Fruit fly (Drosophila melanogaster) whole organism, embryonic: ENCODE data around the gene Pld3.

ENCODE experiments used
- Awh ChIP-seq: fragments of 200-800 bp; sonication (Bioruptor generic); IDR thresholded peaks from 2 replicates; pipeline ENCODE4, ENCODE4 v1.3.6; 2022; ENCODE audit warnings: missing biosample characterization, missing genetic modification characterization
- B-H1 ChIP-seq: fragments of 200-800 bp; sonication (Bioruptor generic); IDR thresholded peaks from 3 replicates; pipeline ENCODE4 v1.3.6; 2022; ENCODE audit warnings: missing biosample characterization, missing genetic modification characterization
- CG10959 ChIP-seq: fragments of 200-800 bp; sonication (Bioruptor generic); IDR thresholded peaks from 2 replicates; pipeline ENCODE4 v1.3.6; 2022; ENCODE audit warnings: missing biosample characterization, missing genetic modification characterization
- CG11456 ChIP-seq: fragments of 200-800 bp; sonication (Bioruptor generic); IDR thresholded peaks from 3 replicates; pipeline ENCODE4 v1.3.6; 2022; ENCODE audit warnings: missing biosample characterization, missing genetic modification characterization
- CG12071 ChIP-seq: fragments of 200-800 bp; sonication (Bioruptor generic); optimal IDR thresholded peaks from 3 replicates; lab custom pipeline; 2018; ENCODE audit warnings: missing biosample characterization, mild to moderate bottlenecking, missing genetic modification characterization
- CG12104 ChIP-seq: fragments of 200-800 bp; sonication (Bioruptor generic); optimal IDR thresholded peaks from 3 replicates; lab custom pipeline; 2016; ENCODE audit warnings: missing biosample characterization, missing genetic modification characterization
- CG12155 ChIP-seq: fragments of 200-800 bp; sonication (Bioruptor generic); optimal IDR thresholded peaks from 3 replicates; lab custom pipeline; 2016; ENCODE audit warnings: missing biosample characterization, missing genetic modification characterization
- CG12769 ChIP-seq: fragments of 200-800 bp; sonication (Bioruptor generic); optimal IDR thresholded peaks from 2 replicates; lab custom pipeline; 2019; ENCODE audit warnings: missing biosample characterization, mild to moderate bottlenecking, missing genetic modification characterization, moderate library complexity
- CG13123 ChIP-seq: fragments of 200-800 bp; sonication (Bioruptor generic); optimal IDR thresholded peaks from 2 replicates; lab custom pipeline; 2016; ENCODE audit warnings: missing biosample characterization, missing genetic modification characterization
- CG13296 ChIP-seq: fragments of 200-800 bp; sonication (Bioruptor generic); optimal IDR thresholded peaks from 3 replicates; lab custom pipeline; 2018; ENCODE audit warnings: missing biosample characterization, mild to moderate bottlenecking, missing genetic modification characterization
- CG13894 ChIP-seq: fragments of 200-800 bp; sonication (Bioruptor generic); optimal IDR thresholded peaks from 3 replicates; lab custom pipeline; 2018; ENCODE audit warnings: missing biosample characterization, mild to moderate bottlenecking, missing genetic modification characterization, moderate library complexity
- CG14014 ChIP-seq: fragments of 200-800 bp; sonication (Bioruptor generic); IDR thresholded peaks from 2 replicates; pipeline ENCODE4 v1.3.6; 2022; ENCODE audit warnings: missing biosample characterization, missing genetic modification characterization
- CG15011 ChIP-seq: fragments of 200-800 bp; sonication (Bioruptor generic); optimal IDR thresholded peaks from 3 replicates; lab custom pipeline; 2018; ENCODE audit warnings: missing biosample characterization, mild to moderate bottlenecking, missing genetic modification characterization
- CG17328 ChIP-seq: fragments of 200-800 bp; sonication (Bioruptor generic); IDR thresholded peaks from 2 replicates; pipeline ENCODE4 v1.3.6; 2022; ENCODE audit warnings: missing biosample characterization, missing genetic modification characterization
- CG3065 ChIP-seq: fragments of 200-800 bp; sonication (Bioruptor generic); optimal IDR thresholded peaks from 2 replicates; lab custom pipeline; 2016; ENCODE audit warnings: missing biosample characterization, missing genetic modification characterization
- CG32767 ChIP-seq: fragments of 200-800 bp; sonication (Bioruptor generic); IDR thresholded peaks from 2 replicates; pipeline ENCODE4 v1.3.6; 2022; ENCODE audit warnings: missing biosample characterization, missing genetic modification characterization
- CG3847 ChIP-seq: fragments of 200-800 bp; sonication (Bioruptor generic); IDR thresholded peaks from 2 replicates; pipeline ENCODE4 v1.3.6; 2022; ENCODE audit warnings: missing biosample characterization, missing genetic modification characterization
- CG6175 ChIP-seq: fragments of 200-800 bp; sonication (Bioruptor generic); IDR thresholded peaks from 3 replicates; pipeline ENCODE4 v1.3.6; 2022; ENCODE audit warnings: missing biosample characterization, missing genetic modification characterization
- CG8089 ChIP-seq: fragments of 200-800 bp; sonication (Bioruptor generic); optimal IDR thresholded peaks from 3 replicates; lab custom pipeline; 2016; ENCODE audit warnings: missing biosample characterization, missing genetic modification characterization
- Chrac-16 ChIP-seq: fragments of 200-800 bp; sonication (Bioruptor generic); optimal IDR thresholded peaks from 3 replicates; lab custom pipeline; 2016; ENCODE audit warnings: missing biosample characterization, missing genetic modification characterization
- Dek ChIP-seq: fragments of 200-800 bp; sonication (Bioruptor generic); optimal IDR thresholded peaks from 3 replicates; lab custom pipeline; 2019; ENCODE audit warnings: missing biosample characterization, mild to moderate bottlenecking, missing genetic modification characterization, moderate library complexity
- Dip2 ChIP-seq: fragments of 200-800 bp; sonication (Bioruptor generic); IDR thresholded peaks from 2 replicates; pipeline ENCODE4 v1.3.6; 2022; ENCODE audit warnings: missing biosample characterization, missing genetic modification characterization
- Dip3 ChIP-seq: fragments of 200-800 bp; sonication (Bioruptor generic); optimal IDR thresholded peaks from 3 replicates; lab custom pipeline; 2016; ENCODE audit warnings: missing biosample characterization, missing genetic modification characterization
- Doc2 ChIP-seq: fragments of 200-800 bp; sonication (Bioruptor generic); IDR thresholded peaks from 2 replicates; pipeline ENCODE4 v1.3.6; 2022; ENCODE audit warnings: missing biosample characterization, missing genetic modification characterization
- H15 ChIP-seq: fragments of 200-800 bp; sonication (Bioruptor generic); IDR thresholded peaks from 3 replicates; pipeline ENCODE4 v1.3.6; 2022; ENCODE audit warnings: missing biosample characterization, missing genetic modification characterization
- HmgD ChIP-seq: fragments of 200-800 bp; sonication (Bioruptor generic); optimal IDR thresholded peaks from 3 replicates; lab custom pipeline; 2016; ENCODE audit warnings: missing biosample characterization, missing genetic modification characterization
- Hr3 ChIP-seq: fragments of 200-800 bp; sonication (Bioruptor generic); optimal IDR thresholded peaks from 3 replicates; lab custom pipeline; 2016; ENCODE audit warnings: missing biosample characterization, missing genetic modification characterization
- Lpt ChIP-seq: fragments of >200 bp; optimal IDR thresholded peaks from 2 replicates; lab custom pipeline; 2018; ENCODE audit warnings: missing biosample characterization, missing genetic modification characterization
- Mad ChIP-seq: fragments of 200-800 bp; sonication (Bioruptor generic); optimal IDR thresholded peaks from 2 replicates; lab custom pipeline; 2016; ENCODE audit warnings: missing biosample characterization, missing genetic modification characterization
- Myb ChIP-seq: fragments of 200-800 bp; sonication (Bioruptor generic); optimal IDR thresholded peaks from 2 replicates; lab custom pipeline; 2016; ENCODE audit warnings: missing biosample characterization, missing genetic modification characterization
- Rx ChIP-seq: fragments of 200-800 bp; sonication (Bioruptor generic); IDR thresholded peaks from 2 replicates; pipeline ENCODE4 v1.3.6; 2022; ENCODE audit warnings: missing biosample characterization, missing genetic modification characterization
- amos ChIP-seq: fragments of 200-800 bp; sonication (Bioruptor generic); IDR thresholded peaks from 2 replicates; pipeline ENCODE4 v1.3.6; 2022; ENCODE audit warnings: missing biosample characterization, missing genetic modification characterization; ENCODE audit not compliant: partially characterized antibody
- aop ChIP-seq: fragments of 200-800 bp; sonication (Bioruptor generic); IDR thresholded peaks from 2 replicates; pipeline ENCODE4 v1.3.6; 2022; ENCODE audit warnings: missing biosample characterization, missing genetic modification characterization
- btn ChIP-seq: fragments of 200-800 bp; sonication (Bioruptor generic); optimal IDR thresholded peaks from 2 replicates; lab custom pipeline; 2016; ENCODE audit warnings: missing biosample characterization, missing genetic modification characterization
- cas ChIP-seq: fragments of 200-800 bp; sonication (Bioruptor generic); IDR thresholded peaks from 2 replicates; pipeline ENCODE4 v1.3.6; 2022; ENCODE audit warnings: missing biosample characterization, missing genetic modification characterization
- chif ChIP-seq, 2 experiments: fragments of 200-800 bp; sonication (Bioruptor generic); optimal IDR thresholded peaks; 3 replicates each; lab custom pipeline; 2016; ENCODE audit warnings: missing biosample characterization in 2 of 2, missing genetic modification characterization in 2 of 2
- danr ChIP-seq: fragments of 200-800 bp; sonication (Bioruptor generic); IDR thresholded peaks from 2 replicates; pipeline ENCODE4 v1.3.6; 2022; ENCODE audit warnings: missing biosample characterization, missing genetic modification characterization
- dmrt11E ChIP-seq: fragments of 200-800 bp; sonication (Bioruptor generic); optimal IDR thresholded peaks from 3 replicates; lab custom pipeline; 2018; ENCODE audit warnings: missing biosample characterization, mild to moderate bottlenecking, missing genetic modification characterization, moderate library complexity
- ems ChIP-seq: fragments of 200-800 bp; sonication (Bioruptor generic); optimal IDR thresholded peaks from 3 replicates; lab custom pipeline; 2016; ENCODE audit warnings: missing biosample characterization, missing genetic modification characterization
- fd64A ChIP-seq: fragments of 200-800 bp; sonication (Bioruptor generic); optimal IDR thresholded peaks from 3 replicates; lab custom pipeline; 2018; ENCODE audit warnings: missing biosample characterization, mild to moderate bottlenecking, missing genetic modification characterization
- fd96Cb ChIP-seq: fragments of 200-800 bp; sonication (Bioruptor generic); optimal IDR thresholded peaks from 2 replicates; lab custom pipeline; 2018; ENCODE audit warnings: missing biosample characterization, mild to moderate bottlenecking, missing genetic modification characterization, moderate library complexity
- gcm2 ChIP-seq: fragments of 200-800 bp; sonication (Bioruptor generic); optimal IDR thresholded peaks from 2 replicates; lab custom pipeline; 2016; ENCODE audit warnings: missing biosample characterization, missing genetic modification characterization
- grau ChIP-seq: fragments of 200-800 bp; optimal IDR thresholded peaks from 3 replicates; lab custom pipeline; 2019; ENCODE audit warnings: missing biosample characterization, mild to moderate bottlenecking, missing genetic modification characterization, moderate library complexity
- gsb-n ChIP-seq: fragments of 200-800 bp; sonication (Bioruptor generic); optimal IDR thresholded peaks from 3 replicates; lab custom pipeline; 2018; ENCODE audit warnings: missing biosample characterization, mild to moderate bottlenecking, missing genetic modification characterization
- ham ChIP-seq: fragments of 200-800 bp; sonication (Bioruptor generic); IDR thresholded peaks from 2 replicates; pipeline ENCODE4 v1.3.6; 2022; ENCODE audit warnings: missing biosample characterization, missing genetic modification characterization
- hb ChIP-seq: fragments of 200-800 bp; sonication (Bioruptor generic); IDR thresholded peaks from 3 replicates; pipeline ENCODE4 v1.3.6; 2022; ENCODE audit warnings: missing biosample characterization, missing genetic modification characterization; ENCODE audit not compliant: partially characterized antibody
- hth ChIP-seq: fragments of >200 bp; optimal IDR thresholded peaks from 2 replicates; lab custom pipeline; 2017; ENCODE audit warnings: inconsistent platforms
- klu ChIP-seq: fragments of 200-800 bp; sonication (Bioruptor generic); IDR thresholded peaks from 2 replicates; pipeline ENCODE4 v1.3.6; 2022; ENCODE audit warnings: missing biosample characterization, missing genetic modification characterization
- lilli ChIP-seq: fragments of 200-800 bp; sonication (Bioruptor generic); optimal IDR thresholded peaks from 3 replicates; lab custom pipeline; 2016; ENCODE audit warnings: missing biosample characterization, missing genetic modification characterization
- p53 ChIP-seq: fragments of 200-800 bp; sonication (Bioruptor generic); optimal IDR thresholded peaks from 2 replicates; lab custom pipeline; 2016; ENCODE audit warnings: missing biosample characterization, missing genetic modification characterization
- salm ChIP-seq: fragments of 200-800 bp; sonication (Bioruptor generic); optimal IDR thresholded peaks from 2 replicates; lab custom pipeline; 2018; ENCODE audit warnings: missing biosample characterization, mild to moderate bottlenecking, missing genetic modification characterization
- sd ChIP-seq: fragments of 200-800 bp; sonication (Bioruptor generic); optimal IDR thresholded peaks from 3 replicates; lab custom pipeline; 2018; ENCODE audit warnings: missing biosample characterization, mild to moderate bottlenecking, missing genetic modification characterization, moderate library complexity
- tap ChIP-seq: fragments of 200-800 bp; optimal IDR thresholded peaks from 3 replicates; lab custom pipeline; 2019; ENCODE audit warnings: missing biosample characterization, mild to moderate bottlenecking, missing genetic modification characterization, moderate library complexity

Gene Pld3

dm6 chr2L:21158554-21158953 is at the start of gene Pld3, which contains the start of gene Coq3 (continued):
- TF ChIP-seq fd96Cb (peak; percentile 76), Dip3 (peak; percentile 72), Lpt (GFP tag; lab: Kevin White, UChicago) (no peak), CG3847 (GFP tag; lab: Robert Waterston, UW) (peak; percentile 65), Hr3 (GFP tag; lab: Kevin White, UChicago) (peak; percentile 74), sd (no peak), CG32767 (GFP tag; lab: Robert Waterston, UW) (peak; percentile 58; the same call in 1 of the 2 replicates), p53 (GFP tag; lab: Kevin White, UChicago) (no peak), B-H1 (GFP tag; lab: Robert Waterston, UW) (peak; percentile 61; the same call in 2 of the 3 replicates), CG17328 (GFP tag; lab: Robert Waterston, UW) (peak; percentile 76), gsb-n (tag; lab: Kevin White, UChicago) (peak; percentile 61), lilli (GFP tag; lab: Kevin White, UChicago) (peak; percentile 92), CG3065 (GFP tag; lab: Kevin White, UChicago) (peak; percentile 52), CG6175 (GFP tag; lab: Robert Waterston, UW) (no peak), gcm2 (GFP tag; lab: Kevin White, UChicago) (no peak), HmgD (GFP tag; lab: Kevin White, UChicago) (no peak), btn (GFP tag; lab: Kevin White, UChicago) (no peak), fd64A (peak; percentile 4), hb (GFP tag; lab: Robert Waterston, UW) (no peak), CG13123 (GFP tag; lab: Kevin White, UChicago) (peak; percentile 57), Myb (peak; percentile 14), Awh (GFP tag; lab: Robert Waterston, UW) (peak; percentile 69), salm (tag; lab: Kevin White, UChicago) (peak; percentile 50), amos (GFP tag; lab: Robert Waterston, UW) (no peak), CG10959 (GFP tag; lab: Robert Waterston, UW) (peak; percentile 46), CG12769 (tag; lab: Kevin White, UChicago) (peak; percentile 79), Dek (peak; percentile 73), Rx (GFP tag; lab: Robert Waterston, UW) (no peak; the same call in none of the 2 replicates), Chrac-16 (peak; percentile 76), CG13894 (tag; lab: Kevin White, UChicago) (peak; percentile 82), grau (tag; lab: Kevin White, UChicago) (peak; percentile 83), CG14014 (GFP tag; lab: Robert Waterston, UW) (peak; percentile 81), CG15011 (GFP tag; lab: Kevin White, UChicago) (no peak), ems (GFP tag; lab: Kevin White, UChicago) (peak; percentile 71), CG13296 (peak; percentile 83), Doc2 (GFP tag; lab: Robert Waterston, UW) (no peak), CG11456 (peak; percentile 85), tap (tag; lab: Kevin White, UChicago) (peak; percentile 72), CG12071 (GFP tag; lab: Kevin White, UChicago) (peak; percentile 64), ham (GFP tag; lab: Robert Waterston, UW) (no peak), CG8089 (GFP tag; lab: Kevin White, UChicago) (peak; percentile 39), klu (GFP tag; lab: Robert Waterston, UW) (peak; percentile 44; the same call in 1 of the 2 replicates), chif (GFP tag; optimal IDR thresholded peaks at IDR 0.05; lab: Kevin White, UChicago) (peak; percentile 49 to 60), H15 (peak; percentile 70; the same call in 2 of the 3 replicates), aop (GFP tag; lab: Robert Waterston, UW) (peak; percentile 63; the same call in 1 of the 2 replicates), CG12104 (peak; percentile 54), Dip2 (no peak), Mad (GFP tag; lab: Kevin White, UChicago) (peak; percentile 80), CG12155 (GFP tag; lab: Kevin White, UChicago) (peak; percentile 88), dmrt11E (tag; lab: Kevin White, UChicago) (peak; percentile 68), danr (GFP tag; lab: Robert Waterston, UW) (peak; percentile 56; the same call in 1 of the 2 replicates), cas (no peak), hth (lab: Kevin White, UChicago) (no peak)
